Fruit fly (Drosophila melanogaster): ENCODE measurements around the gene lic.

Gene lic

DNA sequence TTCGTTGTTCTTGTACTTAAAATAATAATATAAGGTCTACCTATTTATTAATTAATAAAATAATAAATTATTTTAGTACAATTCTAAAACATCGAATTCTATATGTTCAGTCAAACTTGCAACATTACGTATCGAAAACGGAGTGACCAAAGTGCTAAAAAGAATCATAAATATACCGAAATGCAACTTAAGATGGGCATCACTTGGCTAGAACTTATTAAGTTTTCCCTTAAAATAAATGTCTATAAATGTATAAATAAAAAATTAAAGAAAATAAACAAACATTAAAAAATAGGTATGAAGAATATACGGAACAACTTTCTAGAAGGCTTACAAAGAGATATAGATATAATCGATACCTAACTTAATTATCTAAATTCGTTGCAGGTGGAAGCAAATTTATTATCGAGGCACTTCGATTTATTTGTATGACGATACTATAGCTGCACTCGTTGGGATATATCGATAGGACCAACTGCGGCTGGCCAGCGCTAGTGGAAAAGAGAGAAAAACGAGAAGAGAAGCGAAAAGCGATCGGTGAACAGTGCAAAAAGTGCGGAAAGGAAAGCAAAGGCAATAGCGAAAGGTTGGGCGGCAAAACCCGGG, at the start of gene lic (continued):
- no peak for TF ChIP-seq CG6175 (GFP tag; IDR thresholded peaks at IDR 0.05)
- TF ChIP-seq ato (GFP tag; IDR thresholded peaks at IDR 0.05; ENCODE audit: partially characterized antibody): peak; percentile 88
- no peak for TF ChIP-seq lilli (GFP tag; optimal IDR thresholded peaks at IDR 0.05)
- TF ChIP-seq CG4404 (GFP tag; IDR thresholded peaks at IDR 0.05): no peak
- TF ChIP-seq HLHmδ (GFP tag; optimal IDR thresholded peaks at IDR 0.05): no peak
- no peak for TF ChIP-seq caup (GFP tag; optimal IDR thresholded peaks at IDR 0.05; ENCODE audit: severe bottlenecking)
- TF ChIP-seq CG12391 (tag; optimal IDR thresholded peaks at IDR 0.05): no peak
- TF ChIP-seq CG13894 (tag; optimal IDR thresholded peaks at IDR 0.05): no peak
- TF ChIP-seq inv (GFP tag; IDR thresholded peaks at IDR 0.05; ENCODE audit: partially characterized antibody): peak; percentile 67
- peak; percentile 2 for TF ChIP-seq gem (tag; optimal IDR thresholded peaks at IDR 0.05)
- TF ChIP-seq ara (GFP tag; IDR thresholded peaks at IDR 0.05): no peak
- no peak for TF ChIP-seq Spps (tag; optimal IDR thresholded peaks at IDR 0.05)
- TF ChIP-seq CG13287 (GFP tag; IDR thresholded peaks at IDR 0.05; ENCODE audit: partially characterized antibody): peak; percentile 67
- TF ChIP-seq HLH4C (GFP tag; IDR thresholded peaks at IDR 0.05; ENCODE audit: partially characterized antibody): peak; percentile 73
- TF ChIP-seq MESR4 (GFP tag; optimal IDR thresholded peaks at IDR 0.05): peak; percentile 30
- no peak for TF ChIP-seq Meics (GFP tag; optimal IDR thresholded peaks at IDR 0.05)
- no peak for TF ChIP-seq CG31388 (GFP tag; optimal IDR thresholded peaks at IDR 0.05)
- no peak for TF ChIP-seq jing (GFP tag; optimal IDR thresholded peaks at IDR 0.05)
- TF ChIP-seq CG4707 (GFP tag; optimal IDR thresholded peaks at IDR 0.05): no peak
- TF ChIP-seq NfI (GFP tag; optimal IDR thresholded peaks at IDR 0.05): no peak
- TF ChIP-seq her (GFP tag; optimal IDR thresholded peaks at IDR 0.05): no peak
- peak; percentile 4 for TF ChIP-seq CoRest (tag; optimal IDR thresholded peaks at IDR 0.05)
- no peak for TF ChIP-seq CkIIα-i1 (GFP tag; IDR thresholded peaks at IDR 0.05)
- peak; percentile 85 for TF ChIP-seq Bgb (GFP tag; IDR thresholded peaks at IDR 0.05; ENCODE audit: partially characterized antibody)
- TF ChIP-seq Opbp (GFP tag; IDR thresholded peaks at IDR 0.05; ENCODE audit: partially characterized antibody): peak; percentile 88
- TF ChIP-seq CG7963 (GFP tag; IDR thresholded peaks at IDR 0.05; ENCODE audit: partially characterized antibody): peak; percentile 63; the same call in 2 of the 3 replicates
- no peak for TF ChIP-seq wdn (GFP tag; IDR thresholded peaks at IDR 0.05)
- peak in 1 of 2 experiments; percentile 5 for TF ChIP-seq Trl (optimal IDR thresholded peaks at IDR 0.05)
- no peak for TF ChIP-seq Trl (GFP tag; optimal IDR thresholded peaks at IDR 0.05)
- no peak for TF ChIP-seq mam (GFP tag; optimal IDR thresholded peaks at IDR 0.05)
- no peak for TF ChIP-seq Mes4 (GFP tag; optimal IDR thresholded peaks at IDR 0.05)
- no peak for TF ChIP-seq fd3F (GFP tag; optimal IDR thresholded peaks at IDR 0.05)
- no peak for TF ChIP-seq CG3407 (GFP tag; optimal IDR thresholded peaks at IDR 0.05)
- TF ChIP-seq CG10543 (GFP tag; optimal IDR thresholded peaks at IDR 0.05): no peak
- TF ChIP-seq trem (tag; optimal IDR thresholded peaks at IDR 0.05): no peak
- no peak for TF ChIP-seq sc (optimal IDR thresholded peaks at IDR 0.05)
- TF ChIP-seq sc (GFP tag; optimal IDR thresholded peaks at IDR 0.05): no peak
- TF ChIP-seq lola (GFP tag; optimal IDR thresholded peaks at IDR 0.05): no peak
- no peak for TF ChIP-seq schlank (tag; optimal IDR thresholded peaks at IDR 0.05)
- TF ChIP-seq knrl (GFP tag; IDR thresholded peaks at IDR 0.05; ENCODE audit: partially characterized antibody): peak; percentile 68; the same call in 2 of the 3 replicates
- no peak for TF ChIP-seq Gug (GFP tag; IDR thresholded peaks at IDR 0.05)
- no peak for TF ChIP-seq da (GFP tag; optimal IDR thresholded peaks at IDR 0.05)
- TF ChIP-seq tna (GFP tag; IDR thresholded peaks at IDR 0.05; ENCODE audit: partially characterized antibody): peak; percentile 82
- peak; percentile 62 for TF ChIP-seq Scr (GFP tag; IDR thresholded peaks at IDR 0.05; ENCODE audit: partially characterized antibody)
- no peak for TF ChIP-seq sqz (GFP tag; optimal IDR thresholded peaks at IDR 0.05)
- no peak for TF ChIP-seq CG30431 (GFP tag; optimal IDR thresholded peaks at IDR 0.05)
- peak; percentile 35; the same call in 1 of the 2 replicates for TF ChIP-seq CG6272 (GFP tag; IDR thresholded peaks at IDR 0.05)
- TF ChIP-seq CG7372 (GFP tag; IDR thresholded peaks at IDR 0.05): no peak
- no peak for TF ChIP-seq CG11695 (GFP tag; IDR thresholded peaks at IDR 0.05)

All from whole organism, embryonic.